Worm (Caenorhabditis elegans): ENCODE data around the gene amt-2.

DNA sequence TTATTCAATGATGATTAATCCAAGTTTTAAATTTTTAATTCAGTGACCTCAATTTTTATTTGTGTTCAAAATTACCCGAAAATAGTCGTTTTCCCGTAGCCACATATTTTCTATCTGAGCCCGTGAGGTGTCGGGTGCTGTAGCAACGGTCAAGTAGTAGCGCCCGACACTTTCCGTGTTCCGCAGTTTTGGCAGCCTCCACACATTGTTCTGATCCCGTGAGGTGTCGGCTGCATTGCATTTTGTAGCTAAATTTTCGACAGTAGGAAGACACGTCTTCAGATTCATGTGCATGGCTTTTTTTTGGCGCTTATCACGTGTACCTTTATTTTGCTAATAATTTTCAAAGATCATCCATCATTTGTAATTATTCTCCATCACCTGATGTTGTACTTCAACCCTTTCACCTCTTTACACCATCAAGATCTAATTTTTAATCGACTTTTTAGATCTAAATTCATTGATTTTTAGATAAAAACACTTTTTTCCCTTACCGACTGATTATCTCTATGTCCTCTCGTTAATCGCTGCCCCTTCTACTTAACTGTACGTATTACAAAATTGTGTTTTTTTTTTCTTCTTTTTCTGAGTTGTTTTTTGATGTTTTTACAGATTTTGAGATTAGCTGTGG is 28.4 kb upstream of the amt-2 start:
- no peak for TF ChIP-seq mdl-1 (tag; optimal IDR thresholded peaks at IDR 0.05)
- no peak for TF ChIP-seq nhr-11 (tag; optimal IDR thresholded peaks at IDR 0.05)

Measured in whole organism, L4 larva.